Worm (Caenorhabditis elegans): ENCODE measurements around the gene nkcc-1.

- no peak for TF ChIP-seq nhr-23 (tag; optimal IDR thresholded peaks at IDR 0.05)
- TF ChIP-seq snpc-4 (tag; optimal IDR thresholded peaks at IDR 0.05): no peak
- no peak for TF ChIP-seq nhr-11 (tag; optimal IDR thresholded peaks at IDR 0.05)
- TF ChIP-seq ztf-11 (tag; optimal IDR thresholded peaks at IDR 0.05): no peak
- no peak for TF ChIP-seq lin-39 (tag; optimal IDR thresholded peaks at IDR 0.05)
- TF ChIP-seq ztf-1 (GFP tag; conservative IDR thresholded peaks at IDR 0.05): no peak
- no peak for TF ChIP-seq lin-11 (tag; optimal IDR thresholded peaks at IDR 0.05)
- TF ChIP-seq lin-13 (GFP tag; optimal IDR thresholded peaks at IDR 0.05): peak; percentile 41
- no peak for TF ChIP-seq ZK546.5 (tag; optimal IDR thresholded peaks at IDR 0.05)
- TF ChIP-seq nhr-12 (tag; optimal IDR thresholded peaks at IDR 0.05): no peak
- TF ChIP-seq unc-62 (GFP tag; optimal IDR thresholded peaks at IDR 0.05): no peak
- TF ChIP-seq elt-3 (tag; optimal IDR thresholded peaks at IDR 0.05): no peak
- no peak for TF ChIP-seq nhr-10 (tag; optimal IDR thresholded peaks at IDR 0.05)
- TF ChIP-seq C34F6.9 (tag; optimal IDR thresholded peaks at IDR 0.05): peak; percentile 42
Measured at ce11 chrIV:14070185-14070991, 53.5 kb downstream of the nkcc-1 start.
